Worm (Caenorhabditis elegans) whole organism, L3 larva: ENCODE data around the gene Y116A8C.49.
"Not testable (repeated sequence)": the region's sequence is repeated elsewhere in the genome, so short reads cannot be mapped to it uniquely, and the experiment has no call there.

ENCODE experiments used
- aly-2 ChIP-seq: fragments of 150-350 bp; optimal IDR thresholded peaks from 2 replicates; lab custom pipeline; 2014; ENCODE audit warnings: missing biosample characterization, missing genetic modification characterization
- fkh-10 ChIP-seq: sonication (generic microtip); optimal IDR thresholded peaks from 2 replicates; lab custom pipeline; 2017; ENCODE audit warnings: missing biosample characterization, missing genetic modification reagents, missing genetic modification characterization
- lin-15B ChIP-seq: fragments of 150-350 bp; optimal IDR thresholded peaks from 2 replicates; lab custom pipeline; 2014; ENCODE audit warnings: missing biosample characterization, missing genetic modification characterization
- nhr-23 ChIP-seq: fragments of 150-350 bp; optimal IDR thresholded peaks from 2 replicates; lab custom pipeline; 2014; ENCODE audit warnings: missing biosample characterization, missing genetic modification reagents, missing genetic modification characterization
- nhr-25 ChIP-seq: sonication (generic microtip); optimal IDR thresholded peaks from 2 replicates; lab custom pipeline; 2017; ENCODE audit warnings: missing biosample characterization, missing genetic modification characterization

- TF ChIP-seq nhr-23; fkh-10; aly-2 (tag; lab: Kevin White, UChicago); lin-15B (tag; lab: Kevin White, UChicago); nhr-25 (tag; lab: Kevin White, UChicago): not testable (repeated sequence)
Measured at ce11 chrIV:16895288-16895687, 35.7 kb downstream of the Y116A8C.49 start, which contains the start of gene T06A10.2.
